Worm (Caenorhabditis elegans) whole organism, young adult: ENCODE results near the gene F11G11.5.
"Not testable (repeated sequence)": the region's sequence is repeated elsewhere in the genome, so short reads cannot be mapped to it uniquely, and the experiment has no call there.

Source experiments
- B0019.2 ChIP-seq: fragments of 200-800 bp; sonication (Bioruptor generic); conservative IDR thresholded peaks from 2 replicates; pipeline ENCODE4 v1.3.6; 2022; ENCODE audit warnings: missing genetic modification reagents, missing genetic modification characterization, missing compliant biosample characterization
- B0261.1 ChIP-seq: sonication (generic microtip); optimal IDR thresholded peaks from 2 replicates; lab custom pipeline; 2016; ENCODE audit warnings: mild to moderate bottlenecking, missing genetic modification characterization, moderate library complexity, missing compliant biosample characterization
- B0336.3 ChIP-seq: fragments of 200-800 bp; sonication (Bioruptor generic); IDR thresholded peaks from 2 replicates; pipeline ENCODE4 v1.3.6; 2022; ENCODE audit warnings: missing genetic modification characterization, missing compliant biosample characterization
- D2030.7 ChIP-seq: fragments of 200-800 bp; sonication (Bioruptor generic); IDR thresholded peaks from 2 replicates; pipeline ENCODE4 v1.3.6; 2022; ENCODE audit warnings: missing genetic modification reagents, missing genetic modification characterization, missing compliant biosample characterization
- F23B12.7 ChIP-seq: sonication (generic microtip); optimal IDR thresholded peaks from 2 replicates; lab custom pipeline; 2017; ENCODE audit warnings: missing genetic modification characterization, mild to moderate bottlenecking, missing compliant biosample characterization, antibody characterized with exemption, moderate library complexity; ENCODE audit not compliant: insufficient read depth
- F33H1.4 ChIP-seq: fragments of 200-800 bp; sonication (Bioruptor generic); IDR thresholded peaks from 2 replicates; pipeline ENCODE4 v1.3.6; 2022; ENCODE audit warnings: missing genetic modification reagents, missing genetic modification characterization, missing compliant biosample characterization
- T26A5.8 ChIP-seq: sonication (generic microtip); optimal IDR thresholded peaks from 2 replicates; lab custom pipeline; 2016; ENCODE audit warnings: missing genetic modification characterization, missing compliant biosample characterization
- Y95B8A.8 ChIP-seq: fragments of 200-800 bp; sonication (Bioruptor generic); IDR thresholded peaks from 2 replicates; pipeline ENCODE4 v1.3.6; 2022; ENCODE audit warnings: missing genetic modification reagents, missing genetic modification characterization, missing compliant biosample characterization
- ama-1 ChIP-seq, 3 experiments: fragments of 150-350 bp in 1 of 3; sonication (generic microtip) in 2 of 3; optimal IDR thresholded peaks; 2 replicates each; lab custom pipeline; 2014 to 2018; ENCODE audit warnings: missing biosample characterization in 2 of 3, missing genetic modification characterization in 2 of 3, missing genetic modification reagents in 2 of 3
- aptf-3 ChIP-seq: fragments of 200-800 bp; sonication (Bioruptor generic); IDR thresholded peaks from 2 replicates; pipeline ENCODE4 v1.3.6; 2022; ENCODE audit warnings: missing genetic modification characterization, missing compliant biosample characterization
- attf-3 ChIP-seq: fragments of 200-800 bp; sonication (Bioruptor generic); conservative IDR thresholded peaks from 2 replicates; pipeline ENCODE4 v1.3.6; 2022; ENCODE audit warnings: missing genetic modification reagents, missing genetic modification characterization, missing compliant biosample characterization
- attf-5 ChIP-seq: fragments of 200-800 bp; sonication (Bioruptor generic); optimal IDR thresholded peaks from 2 replicates; lab custom pipeline; 2018; ENCODE audit warnings: mild to moderate bottlenecking, missing genetic modification characterization, missing compliant biosample characterization
- bed-1 ChIP-seq: fragments of 200-800 bp; sonication (Bioruptor generic); IDR thresholded peaks from 2 replicates; pipeline ENCODE4 v1.3.6; 2022; ENCODE audit warnings: missing genetic modification reagents, missing genetic modification characterization, missing compliant biosample characterization
- ceh-100 ChIP-seq: fragments of 200-800 bp; sonication (Bioruptor generic); IDR thresholded peaks from 2 replicates; pipeline ENCODE4 v1.3.6; 2022; ENCODE audit warnings: missing genetic modification reagents, missing genetic modification characterization, missing compliant biosample characterization
- ceh-27 ChIP-seq: fragments of 200-800 bp; sonication (Bioruptor generic); optimal IDR thresholded peaks from 2 replicates; lab custom pipeline; 2018; ENCODE audit warnings: mild to moderate bottlenecking, missing genetic modification characterization, moderate library complexity, missing compliant biosample characterization
- ceh-58 ChIP-seq: fragments of 200-800 bp; sonication (Bioruptor generic); IDR thresholded peaks from 2 replicates; pipeline ENCODE4 v1.3.6; 2022; ENCODE audit warnings: missing genetic modification characterization, missing compliant biosample characterization
- ceh-91 ChIP-seq: fragments of 200-800 bp; sonication (Bioruptor generic); IDR thresholded peaks from 2 replicates; pipeline ENCODE4 v1.3.6; 2022; ENCODE audit warnings: missing genetic modification reagents, missing genetic modification characterization, missing compliant biosample characterization
- die-1 ChIP-seq: sonication (generic microtip); optimal IDR thresholded peaks from 2 replicates; lab custom pipeline; 2016; ENCODE audit warnings: missing genotype, mild to moderate bottlenecking, missing genetic modification characterization, missing compliant biosample characterization
- dox-1 ChIP-seq: fragments of 200-800 bp; sonication (Bioruptor generic); IDR thresholded peaks from 2 replicates; pipeline ENCODE4 v1.3.6; 2022; ENCODE audit warnings: missing genetic modification reagents, missing genetic modification characterization, missing compliant biosample characterization
- egl-18 ChIP-seq: fragments of 200-800 bp; sonication (Bioruptor generic); IDR thresholded peaks from 2 replicates; pipeline ENCODE4 v1.3.6; 2022; ENCODE audit warnings: missing genetic modification reagents, missing genetic modification characterization, missing compliant biosample characterization
- egrh-3 ChIP-seq: fragments of 200-800 bp; sonication (Bioruptor generic); IDR thresholded peaks from 2 replicates; pipeline ENCODE4 v1.3.6; 2022; ENCODE audit warnings: missing genetic modification reagents, missing genetic modification characterization, missing compliant biosample characterization
- fkh-3 ChIP-seq: sonication (generic microtip); optimal IDR thresholded peaks from 2 replicates; lab custom pipeline; 2016; ENCODE audit warnings: mild to moderate bottlenecking, missing genetic modification characterization, missing compliant biosample characterization
- hlh-26 ChIP-seq: fragments of 200-800 bp; sonication (Bioruptor generic); conservative IDR thresholded peaks from 2 replicates; pipeline ENCODE4 v1.3.6; 2022; ENCODE audit warnings: missing genetic modification reagents, missing genetic modification characterization, missing compliant biosample characterization
- hrde-1 ChIP-seq: sonication (generic microtip); optimal IDR thresholded peaks from 2 replicates; lab custom pipeline; 2016; ENCODE audit warnings: missing genetic modification characterization, mild to moderate bottlenecking, missing compliant biosample characterization, moderate library complexity, missing genotype, missing genetic modification reagents, borderline replicate concordance
- lin-35 ChIP-seq, 3 experiments: fragments of 150-350 bp in 2 of 3; sonication (generic microtip) in 1 of 3; optimal IDR thresholded peaks; 2 replicates each; lab custom pipeline; 2014 to 2018; ENCODE audit warnings: missing biosample characterization in 3 of 3, missing genetic modification characterization in 3 of 3, missing genetic modification reagents in 3 of 3
- lin-54 ChIP-seq: fragments of 200-800 bp; sonication (Bioruptor generic); optimal IDR thresholded peaks from 2 replicates; lab custom pipeline; 2018; ENCODE audit warnings: mild to moderate bottlenecking, missing genetic modification characterization, missing compliant biosample characterization
- madf-3 ChIP-seq: fragments of 200-800 bp; sonication (Bioruptor generic); IDR thresholded peaks from 2 replicates; pipeline ENCODE4 v1.3.6; 2022; ENCODE audit warnings: missing genetic modification reagents, missing genetic modification characterization, missing compliant biosample characterization
- madf-6 ChIP-seq: fragments of 200-800 bp; sonication (Bioruptor generic); IDR thresholded peaks from 2 replicates; pipeline ENCODE4 v1.3.6; 2022; ENCODE audit warnings: missing genetic modification reagents, missing genetic modification characterization, missing compliant biosample characterization
- madf-8 ChIP-seq: fragments of 200-800 bp; sonication (Bioruptor generic); conservative IDR thresholded peaks from 2 replicates; pipeline ENCODE4 v1.3.6; 2022; ENCODE audit warnings: missing genetic modification reagents, missing genetic modification characterization, missing compliant biosample characterization
- mel-28 ChIP-seq: sonication (generic microtip); optimal IDR thresholded peaks from 2 replicates; lab custom pipeline; 2016; ENCODE audit warnings: borderline replicate concordance, mild to moderate bottlenecking, missing genetic modification characterization, missing compliant biosample characterization
- mes-4 ChIP-seq: sonication (generic microtip); optimal IDR thresholded peaks from 2 replicates; lab custom pipeline; 2016; ENCODE audit warnings: missing genotype, missing genetic modification characterization, missing compliant biosample characterization
- nfyb-1 ChIP-seq: fragments of 200-800 bp; sonication (Bioruptor generic); IDR thresholded peaks from 2 replicates; pipeline ENCODE4 v1.3.6; 2022; ENCODE audit warnings: missing genetic modification reagents, missing genetic modification characterization, missing compliant biosample characterization
- nhr-80 ChIP-seq: sonication (generic microtip); optimal IDR thresholded peaks from 2 replicates; lab custom pipeline; 2016; ENCODE audit warnings: missing genetic modification characterization, missing compliant biosample characterization
- pha-4 ChIP-seq: fragments of 150-350 bp; sonication (generic microtip); optimal IDR thresholded peaks from 2 replicates; lab custom pipeline; 2014; ENCODE audit warnings: missing biosample characterization, missing genetic modification reagents, missing genetic modification characterization
- rec-8 ChIP-seq, 2 experiments: sonication (generic microtip); optimal IDR thresholded peaks; 2 replicates each; lab custom pipeline; 2016; ENCODE audit warnings: mild to moderate bottlenecking in 2 of 2, missing genetic modification characterization in 2 of 2, missing genetic modification reagents in 2 of 2, missing genotype in 2 of 2, missing biosample characterization in 1 of 2, missing compliant biosample characterization in 1 of 2, moderate library complexity in 1 of 2
- sea-2 ChIP-seq: fragments of 200-800 bp; sonication (Bioruptor generic); IDR thresholded peaks from 2 replicates; pipeline ENCODE4 v1.3.6; 2022; ENCODE audit warnings: missing genetic modification characterization, missing compliant biosample characterization
- snpc-1.3 ChIP-seq: sonication (generic microtip); optimal IDR thresholded peaks from 2 replicates; lab custom pipeline; 2017; ENCODE audit warnings: missing genetic modification characterization, mild to moderate bottlenecking, missing compliant biosample characterization, antibody characterized with exemption, moderate library complexity, missing genotype, missing genetic modification reagents; ENCODE audit not compliant: insufficient read depth
- snpc-3.4 ChIP-seq: sonication (generic microtip); optimal IDR thresholded peaks from 2 replicates; lab custom pipeline; 2017; ENCODE audit warnings: missing genetic modification characterization, mild to moderate bottlenecking, missing compliant biosample characterization, antibody characterized with exemption, moderate library complexity, missing genotype, missing genetic modification reagents
- sptf-2 ChIP-seq: fragments of 200-800 bp; sonication (Bioruptor generic); optimal IDR thresholded peaks from 2 replicates; lab custom pipeline; 2018; ENCODE audit warnings: mild to moderate bottlenecking, missing genetic modification characterization, missing compliant biosample characterization
- tbx-9 ChIP-seq: sonication (generic microtip); optimal IDR thresholded peaks from 2 replicates; lab custom pipeline; 2016; ENCODE audit warnings: borderline replicate concordance, missing genetic modification characterization, inconsistent platforms, missing compliant biosample characterization
- xnd-1 ChIP-seq: sonication (generic microtip); optimal IDR thresholded peaks from 2 replicates; lab custom pipeline; 2016; ENCODE audit warnings: missing genotype, missing genetic modification reagents, missing genetic modification characterization, missing compliant biosample characterization
- ztf-28 ChIP-seq: fragments of 200-800 bp; sonication (Bioruptor generic); IDR thresholded peaks from 2 replicates; pipeline ENCODE4 v1.3.6; 2022; ENCODE audit warnings: missing genetic modification reagents, missing genetic modification characterization, missing compliant biosample characterization

The F11G11.5 gene

DNA sequence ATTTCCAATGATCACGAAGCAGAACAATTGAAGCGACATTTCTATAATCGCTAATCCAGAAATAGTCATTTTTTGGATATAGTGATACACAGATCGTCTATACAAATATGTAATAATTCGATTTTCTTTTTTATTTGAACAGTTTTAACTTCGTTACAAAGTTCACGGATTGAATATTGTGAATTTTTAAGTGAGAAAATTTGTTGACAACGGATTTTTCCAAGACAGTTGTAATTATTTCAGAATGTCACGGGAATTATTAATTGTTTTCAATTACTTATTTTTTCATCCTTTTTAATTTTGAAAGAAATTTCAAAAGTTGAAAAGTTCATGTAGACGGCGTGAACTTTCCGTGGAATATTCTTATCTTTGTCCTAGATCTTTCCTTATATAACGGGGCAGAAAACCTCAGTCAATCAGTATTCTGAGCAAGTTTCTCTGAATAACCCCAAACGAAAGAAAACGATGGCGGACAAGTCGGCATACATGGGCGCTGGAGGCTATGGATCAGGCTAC, 15.5 kb upstream of the F11G11.5 start, which contains the start of the genes T23B7.2 and nspd-4:
T23B7.2 (minus strand) TSS at position 101 of the 516 bp plus-strand sequence.
nspd-4 (plus strand) TSS at position 466 of the 516 bp plus-strand sequence.
- TF ChIP-seq sptf-2 (GFP tag; lab: Kevin White, UChicago); mes-4 (tag; lab: Kevin White, UChicago); B0261.1: not testable (repeated sequence)

DNA sequence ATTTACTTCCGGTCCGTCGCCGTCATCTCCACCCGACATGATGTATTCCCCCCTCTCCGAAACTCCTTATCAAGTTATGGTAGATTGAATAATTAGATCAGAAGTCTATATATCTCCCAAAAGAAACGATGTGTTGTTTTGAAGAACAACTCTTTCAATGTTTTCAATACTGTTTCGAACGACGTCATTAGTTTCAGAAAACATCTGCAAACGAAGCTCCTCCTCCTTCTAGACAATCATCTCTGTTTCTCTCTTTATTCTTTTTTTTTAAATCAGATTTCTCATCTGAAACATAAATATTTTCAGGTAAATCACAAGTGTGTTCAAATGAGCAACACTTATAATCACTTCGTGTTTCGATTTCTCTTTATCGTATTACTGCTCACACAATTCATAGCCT, 7.8 kb upstream of the F11G11.5 start, which contains the start of gene T23B7.3:
T23B7.3 (plus strand) TSS at position 301 of the 400 bp plus-strand sequence.
- no peak for TF ChIP-seq lin-35 (GFP tag; optimal IDR thresholded peaks at IDR 0.05; lab: Kevin White, UChicago)
- TF ChIP-seq nfyb-1 (GFP tag; lab: Robert Waterston, UW) = no peak
- no peak for TF ChIP-seq egl-18 (GFP tag; lab: Robert Waterston, UW)
- TF ChIP-seq F33H1.4 (GFP tag; lab: Robert Waterston, UW) = no peak
- TF ChIP-seq sea-2 = no peak
- TF ChIP-seq madf-6 (GFP tag; lab: Robert Waterston, UW) = no peak
- TF ChIP-seq ztf-28 (GFP tag; lab: Robert Waterston, UW) = no peak
- no peak for TF ChIP-seq ceh-91
- TF ChIP-seq, all 124 proteins: peak for 0

DNA sequence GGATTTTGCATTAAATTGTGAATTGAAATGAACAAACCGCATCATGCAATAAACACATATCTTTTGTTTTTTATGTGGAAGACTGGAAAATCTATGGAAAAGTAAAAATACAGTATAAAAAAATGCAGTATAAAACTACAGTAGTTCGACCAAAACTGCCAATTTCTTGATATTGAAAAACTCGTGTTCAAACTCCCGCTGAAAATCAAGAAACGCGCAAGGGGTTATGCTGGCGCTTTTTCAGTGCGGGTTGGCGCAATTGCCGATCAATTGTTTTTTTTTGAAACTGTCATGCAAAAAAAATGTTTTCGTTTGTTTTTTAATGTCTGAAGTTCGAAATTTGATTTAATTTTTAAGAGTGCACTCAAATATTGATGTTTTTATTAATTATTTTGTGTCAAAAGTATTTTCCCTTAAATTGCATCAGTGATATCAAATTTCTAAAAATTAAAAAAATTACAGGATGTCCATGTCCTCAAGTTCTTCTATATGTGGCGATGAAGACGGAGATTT, 6.1 kb upstream of the F11G11.5 start, which contains the start of gene dnj-9:
dnj-9 (plus strand) TSS at position 463 of the 513 bp plus-strand sequence.
- no peak for TF ChIP-seq egrh-3 (GFP tag; lab: Robert Waterston, UW)
- TF ChIP-seq T26A5.8 (tag; lab: Kevin White, UChicago) = no peak
- peak; percentile 68 for TF ChIP-seq attf-3 (GFP tag; lab: Robert Waterston, UW)
- no peak for TF ChIP-seq ceh-58 (GFP tag; lab: Robert Waterston, UW)
- TF ChIP-seq tbx-9 = no peak
- peak; percentile 64 for TF ChIP-seq nhr-80 (tag; lab: Kevin White, UChicago)
- TF ChIP-seq dox-1 = peak; percentile 95
- TF ChIP-seq pha-4 (tag; lab: Kevin White, UChicago) = peak; percentile 94
- peak; percentile 79 for TF ChIP-seq madf-8
- peak; percentile 83 for TF ChIP-seq ceh-27 (GFP tag; lab: Kevin White, UChicago)
- peak; percentile 77; the same call in 1 of the 2 replicates for TF ChIP-seq Y95B8A.8 (GFP tag; lab: Robert Waterston, UW)
- peak; percentile 69 for TF ChIP-seq ceh-91
- no peak for TF ChIP-seq bed-1 (GFP tag; lab: Robert Waterston, UW)
- peak; percentile 32; the same call in 1 of the 2 replicates for TF ChIP-seq B0019.2 (GFP tag; lab: Robert Waterston, UW)
- TF ChIP-seq lin-54 = peak; percentile 99
- TF ChIP-seq die-1 (tag; lab: Kevin White, UChicago) = peak; percentile 53
- TF ChIP-seq snpc-1.3 (tag; lab: Kevin White, UChicago) = peak; percentile 92
- TF ChIP-seq xnd-1 (tag; lab: Kevin White, UChicago) = peak; percentile 83
- peak; percentile 81 for TF ChIP-seq D2030.7 (GFP tag; lab: Robert Waterston, UW)
- TF ChIP-seq madf-3 = peak; percentile 92
- TF ChIP-seq B0336.3 (GFP tag; lab: Robert Waterston, UW) = peak; percentile 93
- peak; percentile 95 for TF ChIP-seq attf-5
- TF ChIP-seq hlh-26 (GFP tag; lab: Robert Waterston, UW) = no peak
- peak; percentile 95 for TF ChIP-seq madf-6 (GFP tag; lab: Robert Waterston, UW)
- TF ChIP-seq snpc-3.4 (tag; lab: Kevin White, UChicago) = peak; percentile 94
- TF ChIP-seq F23B12.7 = peak; percentile 92
- peak; percentile 62 for TF ChIP-seq hrde-1
- TF ChIP-seq fkh-3 (tag; lab: Kevin White, UChicago) = no peak
- peak in 1 of 2 experiments; percentile 21 for TF ChIP-seq rec-8 (tag; optimal IDR thresholded peaks at IDR 0.05; lab: Kevin White, UChicago)
- TF ChIP-seq ceh-100 (GFP tag; lab: Robert Waterston, UW) = peak; percentile 84
- TF ChIP-seq ama-1 (optimal IDR thresholded peaks at IDR 0.05; lab: Kevin White, UChicago) = no peak
- peak in 1 of 2 experiments; percentile 62 for TF ChIP-seq ama-1 (GFP tag; optimal IDR thresholded peaks at IDR 0.05; lab: Kevin White, UChicago)
- TF ChIP-seq mel-28 = peak; percentile 6
- TF ChIP-seq aptf-3 = no peak
